Worm (Caenorhabditis elegans) whole organism, late embryonic: ENCODE measurements around the gene nuo-1.

Experiments
- C08G9.2 ChIP-seq: sonication (generic microtip); optimal IDR thresholded peaks from 2 replicates; lab custom pipeline; 2016; ENCODE audit warnings: mild to moderate bottlenecking, missing genetic modification characterization, moderate library complexity, missing compliant biosample characterization
- ceh-2 ChIP-seq: sonication (generic microtip); optimal IDR thresholded peaks from 2 replicates; lab custom pipeline; 2016; ENCODE audit warnings: missing genotype, missing genetic modification characterization, missing compliant biosample characterization
- ceh-24 ChIP-seq: sonication (generic microtip); optimal IDR thresholded peaks from 2 replicates; lab custom pipeline; 2016; ENCODE audit warnings: mild to moderate bottlenecking, missing genetic modification characterization, missing compliant biosample characterization
- ceh-31 ChIP-seq: sonication (generic microtip); optimal IDR thresholded peaks from 2 replicates; lab custom pipeline; 2016; ENCODE audit warnings: missing genetic modification characterization, missing compliant biosample characterization
- elt-4 ChIP-seq: sonication (generic microtip); optimal IDR thresholded peaks from 2 replicates; lab custom pipeline; 2016; ENCODE audit warnings: missing genetic modification characterization, missing compliant biosample characterization
- fax-1 ChIP-seq: sonication (generic microtip); optimal IDR thresholded peaks from 2 replicates; lab custom pipeline; 2016; ENCODE audit warnings: missing genotype, missing genetic modification characterization, missing compliant biosample characterization
- hlh-15 ChIP-seq: sonication (generic microtip); optimal IDR thresholded peaks from 2 replicates; lab custom pipeline; 2016; ENCODE audit warnings: missing genetic modification characterization, missing compliant biosample characterization
- pag-3 ChIP-seq: sonication (generic microtip); optimal IDR thresholded peaks from 2 replicates; lab custom pipeline; 2016; ENCODE audit warnings: missing compliant biosample characterization, missing genetic modification characterization, borderline replicate concordance
- pha-2 ChIP-seq: sonication (generic microtip); optimal IDR thresholded peaks from 2 replicates; lab custom pipeline; 2017; ENCODE audit warnings: mild to moderate bottlenecking, missing genetic modification characterization, missing compliant biosample characterization
- sdc-2 ChIP-seq: sonication (generic microtip); optimal IDR thresholded peaks from 2 replicates; lab custom pipeline; 2016; ENCODE audit warnings: missing genotype, missing genetic modification characterization, missing compliant biosample characterization
- sox-4 ChIP-seq: sonication (generic microtip); optimal IDR thresholded peaks from 2 replicates; lab custom pipeline; 2017; ENCODE audit warnings: mild to moderate bottlenecking, missing genetic modification characterization, inconsistent platforms, missing compliant biosample characterization
- unc-3 ChIP-seq, 2 experiments: fragments of 200-800 bp in 1 of 2; sonication (Bioruptor generic) in 1 of 2; sonication (generic microtip) in 1 of 2; conservative IDR thresholded peaks in 1 of 2; optimal IDR thresholded peaks in 1 of 2; 2 replicates each; pipeline versions ENCODE4 v1.3.6 to Lab custom; 2016 to 2022; ENCODE audit warnings: missing compliant biosample characterization in 2 of 2, missing genetic modification characterization in 2 of 2, missing genetic modification reagents in 1 of 2

The nuo-1 gene

ce11 chrII:11142571-11142970 is 44.9 kb downstream of the nuo-1 start, which contains the start of gene arrd-6:
Gene arrd-6, plus strand, starts transcription at chrII:11142739.
- no peak for TF ChIP-seq sox-4 (tag; lab: Kevin White, UChicago)
- no peak for TF ChIP-seq pha-2
- no peak for TF ChIP-seq C08G9.2 (tag; lab: Kevin White, UChicago)
- no peak for TF ChIP-seq hlh-15 (tag; lab: Kevin White, UChicago)
- TF ChIP-seq ceh-2 = no peak
- no peak for TF ChIP-seq unc-3 (GFP tag; conservative IDR thresholded peaks at IDR 0.05; lab: Robert Waterston, UW)
- no peak for TF ChIP-seq unc-3 (tag; optimal IDR thresholded peaks at IDR 0.05; lab: Kevin White, UChicago)
- no peak for TF ChIP-seq sdc-2
- TF ChIP-seq fax-1 (tag; lab: Kevin White, UChicago) = no peak
- no peak for TF ChIP-seq elt-4 (tag; lab: Kevin White, UChicago)
- TF ChIP-seq ceh-24 = no peak
- TF ChIP-seq pag-3 = no peak
- TF ChIP-seq ceh-31 = no peak
